Fruit fly (Drosophila melanogaster) whole organism, wandering third instar larva: Measurements from ENCODE around the gene Sbat.

Experiments used
- Abd-B ChIP-seq: fragments of >200 bp; optimal IDR thresholded peaks from 2 replicates; lab custom pipeline; 2017; ENCODE audit warnings: missing biosample characterization, missing genetic modification characterization
- Dfd ChIP-seq: fragments of >200 bp; optimal IDR thresholded peaks from 2 replicates; lab custom pipeline; 2017; ENCODE audit warnings: missing biosample characterization, missing genetic modification characterization
- Hr78 ChIP-seq: fragments of >200 bp; optimal IDR thresholded peaks from 2 replicates; lab custom pipeline; 2017; ENCODE audit warnings: missing biosample characterization, missing genetic modification characterization
- Myc ChIP-seq: fragments of >200 bp; optimal IDR thresholded peaks from 2 replicates; lab custom pipeline; 2017
- OdsH ChIP-seq: fragments of 200-800 bp; sonication (Bioruptor generic); optimal IDR thresholded peaks from 2 replicates; lab custom pipeline; 2016; ENCODE audit warnings: missing biosample characterization, mild to moderate bottlenecking, missing genetic modification characterization
- Rel ChIP-seq, 2 experiments: fragments of 200-800 bp; sonication (Bioruptor generic) in 1 of 2; optimal IDR thresholded peaks; 2 replicates in 1 of 2; 3 replicates in 1 of 2; lab custom pipeline; 2016 to 2019; ENCODE audit warnings: mild to moderate bottlenecking in 2 of 2, missing biosample characterization in 2 of 2, missing genetic modification characterization in 2 of 2, moderate library complexity in 1 of 2
- brk ChIP-seq: fragments of 200-800 bp; sonication (Bioruptor generic); optimal IDR thresholded peaks from 2 replicates; lab custom pipeline; 2016; ENCODE audit warnings: missing biosample characterization, mild to moderate bottlenecking, missing genetic modification characterization
- fru ChIP-seq: fragments of 200-800 bp; sonication (Bioruptor generic); optimal IDR thresholded peaks from 3 replicates; lab custom pipeline; 2016; ENCODE audit warnings: missing biosample characterization, mild to moderate bottlenecking, missing genetic modification characterization
- h ChIP-seq: fragments of 200-800 bp; sonication (Bioruptor generic); optimal IDR thresholded peaks from 3 replicates; lab custom pipeline; 2016; ENCODE audit warnings: missing biosample characterization, mild to moderate bottlenecking, missing genetic modification characterization
- pan ChIP-seq: fragments of >200 bp; optimal IDR thresholded peaks from 2 replicates; lab custom pipeline; 2017
- rgr ChIP-seq: fragments of 200-800 bp; sonication (Bioruptor generic); optimal IDR thresholded peaks from 3 replicates; lab custom pipeline; 2016; ENCODE audit warnings: missing biosample characterization, mild to moderate bottlenecking, missing genetic modification characterization
- sage ChIP-seq: fragments of 200-800 bp; sonication (Bioruptor generic); optimal IDR thresholded peaks from 2 replicates; lab custom pipeline; 2016; ENCODE audit warnings: missing biosample characterization, mild to moderate bottlenecking, missing genetic modification characterization
- sv ChIP-seq: fragments of 200-800 bp; sonication (Bioruptor generic); optimal IDR thresholded peaks from 3 replicates; lab custom pipeline; 2016; ENCODE audit warnings: missing biosample characterization, missing genetic modification characterization

- TF ChIP-seq sv (no peak), Dfd (no peak), pan (lab: Kevin White, UChicago) (no peak), Myc (lab: Kevin White, UChicago) (no peak), rgr (no peak), Abd-B (no peak), sage (GFP tag; lab: Kevin White, UChicago) (no peak), Rel (GFP tag; optimal IDR thresholded peaks at IDR 0.05; lab: Kevin White, UChicago) (no peak), Rel (tag; optimal IDR thresholded peaks at IDR 0.05; lab: Kevin White, UChicago) (no peak), OdsH (GFP tag; lab: Kevin White, UChicago) (no peak), Hr78 (GFP tag; lab: Kevin White, UChicago) (no peak), h (GFP tag; lab: Kevin White, UChicago) (no peak), fru (GFP tag; lab: Kevin White, UChicago) (no peak), brk (GFP tag; lab: Kevin White, UChicago) (no peak)
These were observed 25.5 kb downstream of the Sbat start for dm6 chr2L:2903649-2904048.
